Fruit fly (Drosophila melanogaster) whole organism, wandering third instar larva: Measurements from ENCODE around the gene CG12362.

Source experiments
- GATAd ChIP-seq: sonication (Bioruptor generic); optimal IDR thresholded peaks from 2 replicates; lab custom pipeline; 2016; ENCODE audit warnings: missing biosample characterization, missing genetic modification characterization
- Myc ChIP-seq: fragments of >200 bp; optimal IDR thresholded peaks from 2 replicates; lab custom pipeline; 2017
- Sp1 ChIP-seq: fragments of 200-800 bp; sonication (Bioruptor generic); optimal IDR thresholded peaks from 3 replicates; lab custom pipeline; 2019; ENCODE audit warnings: missing biosample characterization, mild to moderate bottlenecking, missing genetic modification characterization, moderate library complexity
- fru ChIP-seq: fragments of 200-800 bp; sonication (Bioruptor generic); optimal IDR thresholded peaks from 3 replicates; lab custom pipeline; 2016; ENCODE audit warnings: missing biosample characterization, mild to moderate bottlenecking, missing genetic modification characterization

DNA sequence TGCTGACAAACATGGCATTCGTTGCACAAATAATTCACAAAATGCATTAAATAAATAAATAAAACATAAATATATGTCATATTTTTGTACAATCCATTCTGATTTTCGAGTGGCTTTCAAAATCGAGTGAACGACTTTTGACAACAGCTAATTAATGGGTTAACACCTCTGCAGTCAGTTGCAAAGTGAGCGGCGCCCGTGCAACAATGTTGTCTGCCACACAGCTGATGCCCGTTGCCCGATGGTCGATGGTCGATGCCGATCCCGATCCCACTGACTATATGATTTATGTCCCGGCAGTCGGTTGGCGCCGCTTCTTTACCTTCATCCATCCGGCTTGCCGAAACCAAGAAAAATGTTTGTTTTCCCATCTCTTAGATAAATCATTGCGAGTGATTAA is 46.5 kb downstream of the CG12362 start:
- no peak for TF ChIP-seq GATAd (GFP tag; lab: Kevin White, UChicago)
- TF ChIP-seq fru (GFP tag; lab: Kevin White, UChicago), result no peak
- no peak for TF ChIP-seq Sp1
- TF ChIP-seq Myc, result no peak
